Worm (Caenorhabditis elegans) whole organism, L3 larva: ENCODE data around the gene pgl-3.

Experiments used
- ama-1 ChIP-seq: fragments of 150-350 bp; optimal IDR thresholded peaks from 2 replicates; lab custom pipeline; 2018
- daf-12 ChIP-seq: fragments of 150-350 bp; optimal IDR thresholded peaks from 2 replicates; lab custom pipeline; 2014; ENCODE audit warnings: missing biosample characterization, missing genetic modification reagents, missing genetic modification characterization
- egl-27 ChIP-seq: sonication (generic microtip); optimal IDR thresholded peaks from 4 replicates; lab custom pipeline; 2017; ENCODE audit warnings: missing biosample characterization, missing genetic modification reagents, missing genetic modification characterization
- elt-3 ChIP-seq, 3 experiments: fragments of 150-350 bp in 1 of 3; sonication (generic microtip) in 2 of 3; optimal IDR thresholded peaks; 2 replicates in 2 of 3; 4 replicates in 1 of 3; lab custom pipeline; 2014 to 2017; ENCODE audit warnings: missing biosample characterization in 3 of 3, missing genetic modification characterization in 3 of 3
- fos-1 ChIP-seq: fragments of 150-350 bp; optimal IDR thresholded peaks from 2 replicates; lab custom pipeline; 2014; ENCODE audit warnings: missing biosample characterization, missing genetic modification characterization
- lsy-12 ChIP-seq: sonication (generic microtip); optimal IDR thresholded peaks from 2 replicates; lab custom pipeline; 2016; ENCODE audit warnings: mild to moderate bottlenecking, missing genetic modification characterization, missing compliant biosample characterization
- nhr-11 ChIP-seq: fragments of 150-350 bp; optimal IDR thresholded peaks from 2 replicates; lab custom pipeline; 2014; ENCODE audit warnings: missing biosample characterization, missing genetic modification characterization
- nhr-12 ChIP-seq: fragments of 150-350 bp; optimal IDR thresholded peaks from 2 replicates; lab custom pipeline; 2014; ENCODE audit warnings: missing biosample characterization, missing genetic modification characterization
- nhr-25 ChIP-seq: sonication (generic microtip); optimal IDR thresholded peaks from 2 replicates; lab custom pipeline; 2017; ENCODE audit warnings: missing biosample characterization, missing genetic modification characterization
- pha-4 ChIP-seq: fragments of 150-350 bp; optimal IDR thresholded peaks from 2 replicates; lab custom pipeline; 2014; ENCODE audit warnings: missing biosample characterization, missing genetic modification reagents, missing genetic modification characterization
- skn-1 ChIP-seq: fragments of 150-350 bp; optimal IDR thresholded peaks from 2 replicates; lab custom pipeline; 2014; ENCODE audit warnings: missing biosample characterization, missing genetic modification characterization
- unc-62 ChIP-seq: fragments of 150-350 bp; sonication (generic microtip); optimal IDR thresholded peaks from 4 replicates; lab custom pipeline; 2014; ENCODE audit warnings: missing biosample characterization, missing genetic modification reagents, missing genetic modification characterization

ce11 chrV:4791569-4791968, 35.8 kb downstream of the pgl-3 start, which contains the start of gene R02F11.11:
- TF ChIP-seq ama-1 (lab: Kevin White, UChicago) (no peak), unc-62 (no peak), egl-27 (tag; lab: Kevin White, UChicago) (no peak), lsy-12 (tag; lab: Kevin White, UChicago) (no peak), nhr-25 (tag; lab: Kevin White, UChicago) (no peak), elt-3 (tag; optimal IDR thresholded peaks at IDR 0.05; lab: Kevin White, UChicago) (no peak), pha-4 (tag; lab: Kevin White, UChicago) (no peak), nhr-12 (no peak), nhr-11 (tag; lab: Kevin White, UChicago) (no peak), daf-12 (tag; lab: Kevin White, UChicago) (no peak), fos-1 (tag; lab: Kevin White, UChicago) (no peak), skn-1 (tag; lab: Kevin White, UChicago) (no peak)
